Worm (Caenorhabditis elegans) whole organism, L4/young adult: Measurements from ENCODE around the gene grsp-3.

Experiments used
- W03F9.2 ChIP-seq: fragments of 150-350 bp; optimal IDR thresholded peaks from 2 replicates; lab custom pipeline; 2014; ENCODE audit warnings: missing biosample characterization, missing genetic modification characterization
- dao-5 ChIP-seq: sonication (generic microtip); optimal IDR thresholded peaks from 2 replicates; lab custom pipeline; 2016; ENCODE audit warnings: missing genotype, missing genetic modification characterization, moderate library complexity, missing compliant biosample characterization
- him-1 ChIP-seq: sonication (generic microtip); optimal IDR thresholded peaks from 2 replicates; lab custom pipeline; 2016; ENCODE audit warnings: missing genotype, missing genetic modification reagents, missing genetic modification characterization, missing compliant biosample characterization

DNA sequence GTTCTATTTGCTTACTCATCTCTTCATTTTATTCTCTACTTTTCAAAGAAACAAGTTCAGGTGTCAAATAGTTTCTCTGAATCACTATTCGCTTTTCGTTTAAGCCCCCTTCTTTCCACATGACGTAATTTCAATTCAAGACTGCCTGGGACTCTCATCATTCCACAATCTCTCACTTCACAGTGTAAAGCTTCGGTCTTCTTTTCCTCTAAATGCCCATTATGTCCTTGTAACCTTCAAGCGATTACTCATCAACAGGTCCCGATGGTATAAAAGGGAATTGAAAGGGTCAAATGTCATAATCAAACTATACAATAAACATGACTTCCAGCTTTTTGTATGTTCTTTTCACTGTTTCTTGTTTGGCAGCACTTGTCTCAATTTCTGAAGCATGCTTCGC, 47.2 kb upstream of the grsp-3 start, which contains the start of gene C42D4.3:
- TF ChIP-seq him-1 (tag; lab: Kevin White, UChicago), result no peak
- TF ChIP-seq dao-5, result no peak
- TF ChIP-seq W03F9.2 (tag; lab: Kevin White, UChicago), result no peak
